Fruit fly (Drosophila melanogaster) whole organism, adult: ENCODE data around the gene Mad.

Experiments used
- CG12768 ChIP-seq: fragments of 200-800 bp; sonication (Bioruptor generic); optimal IDR thresholded peaks from 2 replicates; lab custom pipeline; 2017; ENCODE audit warnings: missing biosample characterization, missing genetic modification characterization, mild to moderate bottlenecking, moderate library complexity, missing genetic modification reagents
- CG33017 ChIP-seq: fragments of 200-800 bp; sonication (Bioruptor generic); optimal IDR thresholded peaks from 2 replicates; lab custom pipeline; 2018; ENCODE audit warnings: missing biosample characterization, mild to moderate bottlenecking, missing genetic modification characterization, moderate library complexity
- CG5204 ChIP-seq: fragments of 200-800 bp; sonication (Bioruptor generic); optimal IDR thresholded peaks from 2 replicates; lab custom pipeline; 2016; ENCODE audit warnings: missing biosample characterization, missing genetic modification characterization
- CG7045 ChIP-seq: fragments of 200-800 bp; sonication (Bioruptor generic); optimal IDR thresholded peaks from 2 replicates; lab custom pipeline; 2017; ENCODE audit warnings: missing biosample characterization, mild to moderate bottlenecking, missing genetic modification characterization
- Clk ChIP-seq: fragments of 200-800 bp; sonication (Bioruptor generic); optimal IDR thresholded peaks from 2 replicates; lab custom pipeline; 2017; ENCODE audit warnings: missing biosample characterization, missing genetic modification characterization
- Mnt ChIP-seq: fragments of 200-800 bp; sonication (Bioruptor generic); optimal IDR thresholded peaks from 2 replicates; lab custom pipeline; 2016; ENCODE audit warnings: missing biosample characterization, mild to moderate bottlenecking, missing genetic modification characterization
- bab1 ChIP-seq: fragments of 200-800 bp; sonication (Bioruptor generic); optimal IDR thresholded peaks from 3 replicates; lab custom pipeline; 2019; ENCODE audit warnings: missing biosample characterization, mild to moderate bottlenecking, missing genetic modification characterization, moderate library complexity
- cic ChIP-seq: fragments of 200-800 bp; sonication (Bioruptor generic); optimal IDR thresholded peaks from 2 replicates; lab custom pipeline; 2017; ENCODE audit warnings: missing biosample characterization, mild to moderate bottlenecking, missing genetic modification characterization, moderate library complexity
- cnc ChIP-seq, 2 experiments: fragments of >200 bp; optimal IDR thresholded peaks; 2 replicates each; lab custom pipeline; 2017
- kay ChIP-seq: fragments of 200-800 bp; sonication (Bioruptor generic); peaks from one replicate; lab custom pipeline; 2016; ENCODE audit warnings: missing biosample characterization, missing genetic modification characterization, borderline replicate concordance
- ovo ChIP-seq: fragments of 200-800 bp; sonication (Bioruptor generic); optimal IDR thresholded peaks from 2 replicates; lab custom pipeline; 2016; ENCODE audit warnings: missing biosample characterization, missing genetic modification characterization
- pad ChIP-seq: fragments of 200-800 bp; sonication (Bioruptor generic); optimal IDR thresholded peaks from 3 replicates; lab custom pipeline; 2017; ENCODE audit warnings: missing biosample characterization, missing genetic modification characterization, mild to moderate bottlenecking, moderate library complexity, missing genetic modification reagents

DNA sequence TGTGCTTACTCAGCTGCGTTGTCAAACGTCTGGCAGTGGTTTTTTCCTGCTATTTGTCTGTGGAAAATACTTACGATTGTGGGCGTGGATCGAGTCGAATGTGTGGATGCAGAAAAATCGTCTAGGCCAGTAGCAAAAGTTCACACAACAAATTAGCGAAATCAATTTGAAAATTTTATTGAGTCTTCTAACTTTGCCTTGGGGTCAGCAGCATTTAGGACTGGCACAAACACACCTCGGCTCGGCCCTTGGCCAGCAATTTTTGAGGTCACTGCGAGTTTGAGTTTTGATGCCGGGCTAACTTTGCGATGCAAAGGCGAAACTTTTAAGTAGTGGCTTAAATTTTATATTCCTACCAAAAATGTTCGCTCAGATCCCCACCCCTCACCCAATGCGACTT, 41.0 kb upstream of the Mad start, which contains the start of gene CG34393:
- TF ChIP-seq CG5204 (GFP tag; lab: Kevin White, UChicago): no peak
- no peak for TF ChIP-seq bab1
- TF ChIP-seq pad (GFP tag; lab: Kevin White, UChicago): no peak
- no peak for TF ChIP-seq CG7045 (GFP tag; lab: Kevin White, UChicago)
- no peak for TF ChIP-seq cic (GFP tag; lab: Kevin White, UChicago)
- no peak for TF ChIP-seq Clk (GFP tag; lab: Kevin White, UChicago)
- TF ChIP-seq CG33017: no peak
- TF ChIP-seq ovo: no peak
- no peak for TF ChIP-seq Mnt (GFP tag; lab: Kevin White, UChicago)
- TF ChIP-seq cnc (optimal IDR thresholded peaks at IDR 0.05; lab: Kevin White, UChicago): no peak
- TF ChIP-seq kay (GFP tag; lab: Kevin White, UChicago): no peak
- TF ChIP-seq CG12768 (GFP tag; lab: Kevin White, UChicago): no peak
